Worm (Caenorhabditis elegans) whole organism, L1 larva: Measurements from ENCODE around the gene faah-6.

ENCODE experiments used
- C16A3.4 ChIP-seq: fragments of 150-350 bp; optimal IDR thresholded peaks from 2 replicates; lab custom pipeline; 2014; ENCODE audit warnings: missing biosample characterization, missing genetic modification characterization
- aha-1 ChIP-seq: fragments of 150-350 bp; optimal IDR thresholded peaks from 2 replicates; lab custom pipeline; 2014; ENCODE audit warnings: missing biosample characterization, missing genetic modification characterization
- ceh-8 ChIP-seq: fragments of 200-800 bp; sonication (Bioruptor generic); optimal IDR thresholded peaks from 2 replicates; lab custom pipeline; 2018; ENCODE audit warnings: mild to moderate bottlenecking, missing genetic modification characterization, moderate library complexity, missing compliant biosample characterization
- ceh-82 ChIP-seq, 3 experiments: fragments of 150-350 bp in 1 of 3; sonication (generic microtip) in 2 of 3; optimal IDR thresholded peaks; 2 replicates each; lab custom pipeline; 2014 to 2017; ENCODE audit warnings: missing biosample characterization in 3 of 3, missing genetic modification characterization in 3 of 3
- efl-1 ChIP-seq, 4 experiments: fragments of 150-350 bp; optimal IDR thresholded peaks in 3 of 4; peaks in 1 of 4; 1 replicate in 1 of 4; 2 replicates in 3 of 4; lab custom pipeline; 2014; ENCODE audit warnings: missing biosample characterization in 2 of 4, missing genetic modification characterization in 2 of 4, missing genetic modification reagents in 2 of 4
- egl-27 ChIP-seq, 2 experiments: fragments of 150-350 bp in 1 of 2; sonication (generic microtip); optimal IDR thresholded peaks; 3 replicates each; lab custom pipeline; 2017 to 2018; ENCODE audit warnings: missing biosample characterization in 2 of 2, missing genetic modification characterization in 2 of 2, missing genetic modification reagents in 2 of 2
- fkh-8 ChIP-seq: sonication (generic microtip); optimal IDR thresholded peaks from 2 replicates; lab custom pipeline; 2016; ENCODE audit warnings: mild to moderate bottlenecking, missing genetic modification characterization, missing compliant biosample characterization
- fos-1 ChIP-seq: fragments of 150-350 bp; optimal IDR thresholded peaks from 2 replicates; lab custom pipeline; 2014; ENCODE audit warnings: missing biosample characterization, missing genetic modification characterization
- hlh-17 ChIP-seq: fragments of 200-800 bp; sonication (Bioruptor generic); optimal IDR thresholded peaks from 2 replicates; lab custom pipeline; 2018; ENCODE audit warnings: missing genetic modification characterization, mild to moderate bottlenecking, missing compliant biosample characterization, moderate library complexity, borderline replicate concordance
- hlh-4 ChIP-seq: sonication (generic microtip); optimal IDR thresholded peaks from 2 replicates; lab custom pipeline; 2016; ENCODE audit warnings: mild to moderate bottlenecking, missing genetic modification characterization, missing compliant biosample characterization
- hpl-2 ChIP-seq: fragments of 150-350 bp; optimal IDR thresholded peaks from 2 replicates; lab custom pipeline; 2014; ENCODE audit warnings: missing biosample characterization, missing genetic modification reagents, missing genetic modification characterization
- isw-1 ChIP-seq: fragments of 200-800 bp; sonication (Bioruptor generic); IDR thresholded peaks from 2 replicates; pipeline ENCODE4 v1.3.6; 2022; ENCODE audit warnings: missing genetic modification characterization, missing compliant biosample characterization
- lin-13 ChIP-seq: fragments of 150-350 bp; optimal IDR thresholded peaks from 2 replicates; lab custom pipeline; 2014; ENCODE audit warnings: missing biosample characterization, missing genetic modification reagents, missing genetic modification characterization
- lin-35 ChIP-seq, 2 experiments: fragments of 150-350 bp; optimal IDR thresholded peaks; 2 replicates each; lab custom pipeline; 2014; ENCODE audit warnings: missing biosample characterization in 2 of 2, missing genetic modification characterization in 2 of 2, missing genetic modification reagents in 2 of 2
- lin-39 ChIP-seq: fragments of 150-350 bp; optimal IDR thresholded peaks from 2 replicates; lab custom pipeline; 2014; ENCODE audit warnings: missing biosample characterization, missing genetic modification reagents, missing genetic modification characterization
- lir-3 ChIP-seq: sonication (generic microtip); optimal IDR thresholded peaks from 2 replicates; lab custom pipeline; 2016; ENCODE audit warnings: mild to moderate bottlenecking, missing genetic modification characterization, moderate library complexity, missing compliant biosample characterization; ENCODE audit not compliant: poor library complexity
- mef-2 ChIP-seq: fragments of 150-350 bp; optimal IDR thresholded peaks from 2 replicates; lab custom pipeline; 2014; ENCODE audit warnings: missing biosample characterization, missing genetic modification characterization
- mep-1 ChIP-seq: fragments of 150-350 bp; optimal IDR thresholded peaks from 2 replicates; lab custom pipeline; 2014; ENCODE audit warnings: missing biosample characterization, missing genetic modification characterization
- nhr-11 ChIP-seq: fragments of 150-350 bp; optimal IDR thresholded peaks from 2 replicates; lab custom pipeline; 2014; ENCODE audit warnings: missing biosample characterization, missing genetic modification characterization
- nhr-20 ChIP-seq: sonication (generic microtip); optimal IDR thresholded peaks from 2 replicates; lab custom pipeline; 2016; ENCODE audit warnings: mild to moderate bottlenecking, missing genetic modification characterization, missing compliant biosample characterization
- nhr-237 ChIP-seq: fragments of 150-350 bp; optimal IDR thresholded peaks from 2 replicates; lab custom pipeline; 2014; ENCODE audit warnings: missing biosample characterization, missing genetic modification characterization
- nhr-28 ChIP-seq: fragments of 150-350 bp; optimal IDR thresholded peaks from 2 replicates; lab custom pipeline; 2014; ENCODE audit warnings: missing biosample characterization, missing genetic modification characterization
- nhr-47 ChIP-seq: sonication (generic microtip); optimal IDR thresholded peaks from 2 replicates; lab custom pipeline; 2016; ENCODE audit warnings: mild to moderate bottlenecking, missing genetic modification characterization, moderate library complexity, missing compliant biosample characterization
- nhr-76 ChIP-seq: sonication (generic microtip); optimal IDR thresholded peaks from 2 replicates; lab custom pipeline; 2017; ENCODE audit warnings: missing biosample characterization, missing genetic modification characterization
- nhr-85 ChIP-seq: sonication (generic microtip); peaks from one replicate; lab custom pipeline; 2016; ENCODE audit warnings: missing genetic modification characterization, inconsistent platforms, missing compliant biosample characterization
- pax-3 ChIP-seq: fragments of 200-800 bp; sonication (Bioruptor generic); optimal IDR thresholded peaks from 2 replicates; lab custom pipeline; 2018; ENCODE audit warnings: mild to moderate bottlenecking, missing genetic modification characterization, moderate library complexity, missing compliant biosample characterization
- pqm-1 ChIP-seq: sonication (generic microtip); optimal IDR thresholded peaks from 3 replicates; lab custom pipeline; 2017; ENCODE audit warnings: missing biosample characterization, missing genetic modification characterization
- sptf-1 ChIP-seq: fragments of 150-350 bp; optimal IDR thresholded peaks from 2 replicates; lab custom pipeline; 2014; ENCODE audit warnings: missing biosample characterization, missing genetic modification characterization
- swsn-7 ChIP-seq: sonication (generic microtip); optimal IDR thresholded peaks from 2 replicates; lab custom pipeline; 2016; ENCODE audit warnings: missing genetic modification characterization, missing compliant biosample characterization
- tbx-2 ChIP-seq: sonication (generic microtip); optimal IDR thresholded peaks from 2 replicates; lab custom pipeline; 2016; ENCODE audit warnings: missing genetic modification characterization, missing compliant biosample characterization
- unc-86 ChIP-seq: sonication (generic microtip); optimal IDR thresholded peaks from 2 replicates; lab custom pipeline; 2016; ENCODE audit warnings: missing genetic modification characterization, missing compliant biosample characterization
- zag-1 ChIP-seq: fragments of 150-350 bp; optimal IDR thresholded peaks from 2 replicates; lab custom pipeline; 2014; ENCODE audit warnings: missing biosample characterization, missing genetic modification characterization
- ztf-11 ChIP-seq, 2 experiments: sonication (generic microtip); optimal IDR thresholded peaks; 2 replicates each; lab custom pipeline; 2016 to 2017; ENCODE audit warnings: missing genetic modification characterization in 2 of 2, missing biosample characterization in 1 of 2, missing compliant biosample characterization in 1 of 2

Gene faah-6

DNA sequence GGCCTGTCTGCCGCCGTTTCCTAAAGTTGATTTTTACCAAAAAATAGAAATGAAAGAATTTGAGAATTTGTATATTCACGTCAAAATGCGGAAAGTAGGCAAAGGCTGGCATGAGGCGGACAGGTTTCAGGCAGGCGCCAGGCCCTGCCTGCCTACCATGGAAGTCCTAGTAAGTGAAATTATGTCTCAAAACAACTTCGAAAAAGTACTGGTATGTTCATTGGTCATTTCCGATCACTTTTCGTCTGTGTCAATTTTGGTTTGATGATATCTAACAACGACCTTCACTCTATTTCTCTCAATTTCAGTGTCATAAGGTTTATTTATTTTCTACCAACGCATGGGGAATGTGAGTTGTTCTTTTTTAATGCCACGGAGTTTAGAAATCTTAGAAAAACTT, at the start of gene faah-6:
Gene faah-6, plus strand, starts transcription at position 301 of the 400 bp plus-strand sequence.
- TF ChIP-seq swsn-7 (tag; lab: Kevin White, UChicago), result no peak
- TF ChIP-seq mef-2 (tag; lab: Kevin White, UChicago), result no peak
- no peak for TF ChIP-seq nhr-47 (tag; lab: Kevin White, UChicago)
- no peak for TF ChIP-seq fos-1 (tag; lab: Kevin White, UChicago)

DNA sequence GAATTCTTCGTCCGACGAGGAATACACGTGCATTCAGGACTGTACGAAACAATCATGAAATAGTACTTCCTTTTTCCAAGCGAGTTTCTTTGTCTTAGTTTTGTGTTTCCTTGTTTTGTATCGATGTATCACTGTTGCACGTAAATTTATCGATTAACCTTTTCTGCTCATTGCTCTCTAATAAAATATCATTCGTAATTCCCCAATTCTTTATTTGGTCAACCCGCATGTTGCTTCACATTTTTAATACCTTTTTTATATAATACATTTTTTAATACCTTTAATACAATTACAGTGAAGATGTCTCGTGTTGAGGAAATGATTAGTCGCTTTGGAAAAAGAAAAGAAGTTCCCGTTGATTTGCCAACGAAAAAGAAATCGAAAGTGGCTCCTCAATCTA, 42.4 kb upstream of the faah-6 start, which contains the start of gene Y66D12A.1:
Gene Y66D12A.1, plus strand, starts transcription at position 301 of the 400 bp plus-strand sequence.
- TF ChIP-seq lir-3 (tag; lab: Kevin White, UChicago) (no peak), ztf-11 (tag; optimal IDR thresholded peaks at IDR 0.05; lab: Kevin White, UChicago) (no peak), nhr-20 (tag; lab: Kevin White, UChicago) (no peak), hlh-4 (tag; lab: Kevin White, UChicago) (no peak)

DNA sequence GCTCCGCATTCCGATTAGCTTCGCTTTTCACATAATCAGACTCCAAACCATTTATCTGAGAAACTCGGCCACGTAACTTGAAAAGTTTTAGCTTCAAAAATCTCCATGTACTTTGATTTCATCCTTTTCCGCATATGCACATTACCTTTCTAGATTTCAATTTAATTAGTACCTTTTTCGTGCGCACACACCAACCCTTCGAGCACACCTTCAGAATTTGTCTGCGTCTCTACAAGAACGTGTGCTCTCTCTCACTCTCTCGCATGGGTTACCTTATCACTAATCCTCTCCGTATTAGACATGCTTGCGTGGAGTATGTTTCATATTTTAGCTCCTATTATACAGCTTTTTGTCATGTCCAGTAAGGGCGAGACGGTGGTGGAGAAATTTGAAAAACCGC, 40.7 kb upstream of the faah-6 start, which contains the start of gene Y66D12A.30:
Gene Y66D12A.30, plus strand, starts transcription at position 301 of the 400 bp plus-strand sequence.
- peak; percentile 14 for TF ChIP-seq fkh-8 (tag; lab: Kevin White, UChicago)
- no peak for TF ChIP-seq lin-39 (tag; lab: Kevin White, UChicago)

DNA sequence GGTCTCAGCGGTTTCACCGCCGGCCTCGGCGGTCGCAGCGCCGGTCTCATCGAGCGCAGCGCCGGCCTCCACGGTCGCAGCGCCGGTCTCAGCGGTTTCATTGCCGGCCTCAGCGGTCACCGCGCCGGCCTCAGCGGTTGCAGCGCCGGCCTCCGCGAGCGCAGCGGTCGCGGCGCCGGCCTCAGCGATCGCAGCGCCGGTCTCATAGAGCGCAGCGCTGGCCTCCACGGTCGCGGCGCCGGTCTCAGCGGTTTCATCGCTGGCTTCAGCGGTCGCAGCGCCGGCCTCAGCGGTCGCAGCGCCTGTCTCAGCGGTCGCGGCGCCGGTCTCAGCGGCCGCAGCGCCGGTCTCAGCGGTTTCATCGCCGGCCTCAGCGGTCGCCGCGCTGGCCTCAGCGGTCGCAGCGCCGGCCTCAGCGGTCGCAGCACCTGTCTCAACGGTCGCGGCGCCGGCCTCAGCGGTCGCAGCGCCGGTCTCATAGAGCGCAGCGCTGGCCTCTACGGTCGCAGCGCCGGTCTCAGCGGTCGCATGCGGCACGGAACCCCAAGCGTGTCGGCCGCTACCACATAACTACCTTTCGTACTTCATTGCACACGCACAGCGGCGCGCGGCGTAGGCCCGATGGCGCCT, 38.5 kb upstream of the faah-6 start:
- TF ChIP-seq tbx-2 (tag; lab: Kevin White, UChicago) (no peak), ceh-8 (peak; percentile 86)

DNA sequence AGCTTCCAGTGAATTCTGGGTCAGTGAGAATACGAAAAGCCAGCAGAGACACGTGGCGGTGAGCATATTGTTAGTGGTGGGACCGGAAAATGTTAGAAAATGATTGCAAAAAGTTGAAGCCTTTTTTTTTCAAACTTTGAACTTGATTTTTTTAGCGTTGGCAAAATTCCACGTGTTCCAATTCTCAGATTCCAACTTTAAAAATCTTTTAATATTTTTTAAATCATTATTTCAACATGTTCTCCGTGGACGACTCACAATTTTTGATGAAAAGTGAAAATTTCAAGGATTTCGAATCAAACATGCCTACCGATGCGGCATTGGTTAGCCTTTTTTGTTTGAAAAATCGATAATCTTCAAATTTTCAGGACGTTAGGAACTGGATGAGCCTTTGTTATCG, 37.9 kb upstream of the faah-6 start, which contains the start of the genes Y66A7A.9 and Y66A7A.4:
Gene Y66A7A.9, minus strand, starts transcription at position 101 of the 400 bp plus-strand sequence.
Gene Y66A7A.4, plus strand, starts transcription at position 237 of the 400 bp plus-strand sequence.
- TF ChIP-seq zag-1 (no peak), nhr-76 (no peak), ceh-82 (tag; optimal IDR thresholded peaks at IDR 0.05; lab: Kevin White, UChicago) (no peak), pqm-1 (tag; lab: Kevin White, UChicago) (no peak), nhr-28 (tag; lab: Kevin White, UChicago) (no peak), mep-1 (tag; lab: Kevin White, UChicago) (no peak), pax-3 (tag; lab: Kevin White, UChicago) (no peak), unc-86 (tag; lab: Kevin White, UChicago) (no peak), sptf-1 (no peak), ztf-11 (tag; optimal IDR thresholded peaks at IDR 0.05; lab: Kevin White, UChicago) (no peak), nhr-237 (tag; lab: Kevin White, UChicago) (no peak), isw-1 (GFP tag; lab: Robert Waterston, UW) (no peak), C16A3.4 (tag; lab: Kevin White, UChicago) (no peak), egl-27 (tag; optimal IDR thresholded peaks at IDR 0.05; lab: Kevin White, UChicago) (no peak)

DNA sequence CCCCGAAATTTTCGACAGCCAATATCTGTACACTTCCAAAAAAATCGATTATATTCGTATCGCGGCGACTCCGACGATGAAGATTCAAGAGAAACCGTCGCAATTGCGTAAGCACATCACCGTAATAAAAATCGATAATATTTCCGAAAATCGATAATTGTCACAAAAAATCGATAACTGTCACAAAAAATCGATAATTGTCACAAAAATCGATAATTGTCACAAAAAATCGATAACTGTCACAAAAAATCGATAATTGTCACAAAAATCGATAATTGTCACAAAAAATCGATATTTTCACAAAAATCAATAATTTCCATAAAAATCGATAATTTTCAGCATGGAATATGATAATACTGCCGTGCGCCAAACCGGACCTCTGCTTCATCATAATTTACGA, 35.9 kb upstream of the faah-6 start:
- TF ChIP-seq nhr-85 (tag; lab: Kevin White, UChicago), result peak; percentile 14

DNA sequence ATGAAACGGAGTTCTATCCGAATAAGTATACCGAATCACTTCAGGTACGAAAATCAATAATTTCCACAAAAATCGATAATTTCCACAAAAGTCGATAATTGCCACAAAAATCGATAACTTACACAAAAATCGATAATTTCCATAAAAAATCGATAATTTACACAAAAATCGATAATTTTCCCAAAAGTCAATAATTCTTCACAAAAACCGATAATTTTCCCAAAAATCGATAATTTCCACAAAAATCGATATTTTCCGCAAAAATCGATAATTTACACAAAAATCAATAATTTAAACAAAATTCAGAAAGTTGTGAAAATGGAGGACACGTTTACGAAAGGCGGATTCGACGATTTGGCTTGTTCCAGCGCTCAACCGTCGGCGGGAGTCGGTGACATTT, 35.4 kb upstream of the faah-6 start:
- TF ChIP-seq lin-35 (GFP tag; optimal IDR thresholded peaks at IDR 0.05; lab: Kevin White, UChicago) (no peak), efl-1 (optimal IDR thresholded peaks at IDR 0.05; lab: Kevin White, UChicago) (no peak), efl-1 (GFP tag; optimal IDR thresholded peaks at IDR 0.05 in 1 of 2; lab: Kevin White, UChicago) (no peak), lin-13 (GFP tag; lab: Kevin White, UChicago) (no peak), hpl-2 (no peak), swsn-7 (tag; lab: Kevin White, UChicago) (no peak), pax-3 (tag; lab: Kevin White, UChicago) (no peak), aha-1 (tag; lab: Kevin White, UChicago) (no peak), pqm-1 (tag; lab: Kevin White, UChicago) (no peak), nhr-11 (tag; lab: Kevin White, UChicago) (no peak), hlh-17 (no peak)
